Fruit fly (Drosophila melanogaster): ENCODE measurements around the gene Cyp4s3.

The Cyp4s3 gene

DNA sequence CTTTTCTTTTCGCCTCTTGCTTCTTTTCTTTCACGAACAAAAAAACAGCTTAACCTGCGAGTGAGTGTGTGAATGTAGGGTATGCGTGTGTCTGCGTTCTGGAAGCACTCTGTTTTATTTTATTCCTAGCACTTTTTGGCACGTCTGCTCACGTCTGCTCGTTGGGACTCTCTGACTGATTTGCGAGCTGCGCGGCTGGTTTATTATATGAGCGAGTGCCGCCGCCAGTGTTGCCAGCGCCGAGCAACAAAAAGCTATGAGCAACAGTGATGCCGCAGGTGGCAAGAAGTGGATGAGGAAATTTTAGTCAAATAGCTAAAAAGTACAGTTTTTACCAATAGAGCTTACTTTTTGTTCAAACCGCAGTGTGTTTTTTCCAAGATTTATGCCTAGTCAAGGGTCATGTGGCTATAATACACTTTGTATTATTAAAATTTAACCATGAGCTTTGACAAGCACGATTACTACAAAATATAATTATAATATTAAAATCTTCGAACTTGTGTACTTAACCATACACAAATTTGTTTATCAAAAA is 40.2 kb downstream of the Cyp4s3 start, which contains the start of gene Lsd-2 (continued):
- peak; percentile 41; the same call in 1 of the 2 replicates for TF ChIP-seq CG14014 (GFP tag; IDR thresholded peaks at IDR 0.05)
- peak; percentile 75 for TF ChIP-seq ci (GFP tag; IDR thresholded peaks at IDR 0.05)
- TF ChIP-seq Chrac-16 (GFP tag; optimal IDR thresholded peaks at IDR 0.05): no peak
- no peak for TF ChIP-seq h (optimal IDR thresholded peaks at IDR 0.05)
- no peak for TF ChIP-seq zen (tag; optimal IDR thresholded peaks at IDR 0.05)
- peak; percentile 12; the same call in 1 of the 2 replicates for TF ChIP-seq Xrp1 (GFP tag; IDR thresholded peaks at IDR 0.05)
- TF ChIP-seq CrebB (tag; optimal IDR thresholded peaks at IDR 0.05): no peak
- peak; percentile 25 for TF ChIP-seq CG9437 (GFP tag; optimal IDR thresholded peaks at IDR 0.05)
- no peak for TF ChIP-seq CG30020 (tag; optimal IDR thresholded peaks at IDR 0.05)
- TF ChIP-seq CG14710 (tag; optimal IDR thresholded peaks at IDR 0.05): peak; percentile 17
- TF ChIP-seq Sry-β (GFP tag; optimal IDR thresholded peaks at IDR 0.05): peak; percentile 96
- TF ChIP-seq Jarid2 (GFP tag; optimal IDR thresholded peaks at IDR 0.05): peak; percentile 90
- no peak for TF ChIP-seq Hmr (GFP tag; optimal IDR thresholded peaks at IDR 0.05)
- peak; percentile 16 for TF ChIP-seq CG34376 (GFP tag; optimal IDR thresholded peaks at IDR 0.05)
- peak; percentile 32 for TF ChIP-seq CG9727 (GFP tag; optimal IDR thresholded peaks at IDR 0.05)
- TF ChIP-seq Taf1 (GFP tag; IDR thresholded peaks at IDR 0.05): no peak
- peak; percentile 17; the same call in 1 of the 4 replicates for TF ChIP-seq Gug (GFP tag; IDR thresholded peaks at IDR 0.05)
- peak; percentile 13 for TF ChIP-seq CG17359 (tag; optimal IDR thresholded peaks at IDR 0.05)
- no peak for TF ChIP-seq Ravus (GFP tag; IDR thresholded peaks at IDR 0.05)
- TF ChIP-seq CG5180 (GFP tag; optimal IDR thresholded peaks at IDR 0.05): no peak
- peak; percentile 86 for TF ChIP-seq Ets65A (GFP tag)
- TF ChIP-seq ara (GFP tag; IDR thresholded peaks at IDR 0.05): 0 out of 2 replicates have a peak, but pooled peaks have one; percentile 6
- peak; percentile 17; the same call in 1 of the 2 replicates for TF ChIP-seq CG13287 (GFP tag; IDR thresholded peaks at IDR 0.05; ENCODE audit: partially characterized antibody)
- peak; percentile 20 for TF ChIP-seq CG1603 (tag; optimal IDR thresholded peaks at IDR 0.05)
- TF ChIP-seq CG9876 (GFP tag; optimal IDR thresholded peaks at IDR 0.05): no peak
- peak; percentile 9 for TF ChIP-seq repo (GFP tag; optimal IDR thresholded peaks at IDR 0.05)
- TF ChIP-seq Med (GFP tag): peak; percentile 86
- TF ChIP-seq CG8290 (GFP tag; optimal IDR thresholded peaks at IDR 0.05): no peak
- peak in 1 of 2 experiments; percentile 77 for TF ChIP-seq CG8290 (tag; optimal IDR thresholded peaks at IDR 0.05)
- peak; percentile 49 for TF ChIP-seq Nf-YC (tag; optimal IDR thresholded peaks at IDR 0.05)
- TF ChIP-seq CG34224 (GFP tag; IDR thresholded peaks at IDR 0.05; ENCODE audit: partially characterized antibody): 0 out of 3 replicates have a peak, but pooled peaks have one; percentile 22
- peak; percentile 49 for TF ChIP-seq her (GFP tag; optimal IDR thresholded peaks at IDR 0.05)
- TF ChIP-seq pfk (GFP tag; optimal IDR thresholded peaks at IDR 0.05): peak; percentile 72
- no peak for TF ChIP-seq Scr (GFP tag; IDR thresholded peaks at IDR 0.05; ENCODE audit: partially characterized antibody)
- TF ChIP-seq CG33213 (GFP tag; optimal IDR thresholded peaks at IDR 0.05): peak; percentile 14
- TF ChIP-seq CG12219 (GFP tag; optimal IDR thresholded peaks at IDR 0.05): no peak
- no peak for TF ChIP-seq Hsf (GFP tag; optimal IDR thresholded peaks at IDR 0.05)
- peak; percentile 23 for TF ChIP-seq HLH54F (GFP tag; optimal IDR thresholded peaks at IDR 0.05)
- TF ChIP-seq CG13123 (GFP tag; optimal IDR thresholded peaks at IDR 0.05): no peak
- no peak for TF ChIP-seq so (GFP tag; IDR thresholded peaks at IDR 0.05)
- peak; percentile 49; the same call in 1 of the 2 replicates for TF ChIP-seq Bgb (GFP tag; IDR thresholded peaks at IDR 0.05; ENCODE audit: partially characterized antibody)
- TF ChIP-seq dpn (GFP tag; optimal IDR thresholded peaks at IDR 0.05): peak; percentile 10 to 24
- no peak for TF ChIP-seq Poxn (GFP tag; IDR thresholded peaks at IDR 0.05)
- no peak for TF ChIP-seq tio (GFP tag; optimal IDR thresholded peaks at IDR 0.05)
- 0 out of 3 replicates have a peak, but pooled peaks have one; percentile 18 for TF ChIP-seq gce (GFP tag; IDR thresholded peaks at IDR 0.05)
- TF ChIP-seq HmgD (GFP tag; optimal IDR thresholded peaks at IDR 0.05): peak; percentile 44
- TF ChIP-seq CG32772 (GFP tag; IDR thresholded peaks at IDR 0.05): 0 out of 2 replicates have a peak, but pooled peaks have one; percentile 9
- peak; percentile 46 for TF ChIP-seq CG30403 (GFP tag; optimal IDR thresholded peaks at IDR 0.05)
- TF ChIP-seq z (GFP tag; IDR thresholded peaks at IDR 0.05): 0 out of 3 replicates have a peak, but pooled peaks have one; percentile 18
- TF ChIP-seq cwo (GFP tag; optimal IDR thresholded peaks at IDR 0.05): peak; percentile 1

Data from whole organism, embryonic.